Fruit fly (Drosophila melanogaster) whole organism, pupa: Measurements from ENCODE around the gene Rdh.

Experiments used
- CG17806 ChIP-seq: fragments of 200-800 bp; sonication (Bioruptor generic); optimal IDR thresholded peaks from 2 replicates; lab custom pipeline; 2018; ENCODE audit warnings: missing biosample characterization, mild to moderate bottlenecking, missing genetic modification characterization, moderate library complexity
- CG32121 ChIP-seq: fragments of 200-800 bp; sonication (Bioruptor generic); IDR thresholded peaks from 2 replicates; pipeline ENCODE4 v1.3.6; 2022; ENCODE audit warnings: missing biosample characterization, missing genetic modification characterization
- CG34367 ChIP-seq: fragments of 200-800 bp; sonication (Bioruptor generic); optimal IDR thresholded peaks from 2 replicates; lab custom pipeline; 2018; ENCODE audit warnings: missing biosample characterization, mild to moderate bottlenecking, missing genetic modification characterization
- CG8301 ChIP-seq: fragments of 200-800 bp; sonication (Bioruptor generic); optimal IDR thresholded peaks from 2 replicates; lab custom pipeline; 2018; ENCODE audit warnings: missing biosample characterization, mild to moderate bottlenecking, missing genetic modification characterization
- EcR ChIP-seq: fragments of 200-800 bp; sonication (Bioruptor generic); optimal IDR thresholded peaks from 3 replicates; lab custom pipeline; 2019; ENCODE audit warnings: missing biosample characterization, missing genetic modification characterization, mild to moderate bottlenecking, moderate library complexity, missing genetic modification reagents
- Pif1A ChIP-seq: fragments of 200-800 bp; sonication (Bioruptor generic); optimal IDR thresholded peaks from 3 replicates; lab custom pipeline; 2016; ENCODE audit warnings: missing biosample characterization, missing genetic modification characterization

- no peak for TF ChIP-seq Pif1A (GFP tag; lab: Kevin White, UChicago)
- TF ChIP-seq CG32121 (GFP tag; lab: Robert Waterston, UW): no peak
- no peak for TF ChIP-seq EcR (GFP tag; lab: Kevin White, UChicago)
- no peak for TF ChIP-seq CG34367 (tag; lab: Kevin White, UChicago)
- TF ChIP-seq CG8301 (tag; lab: Kevin White, UChicago): no peak
- no peak for TF ChIP-seq CG17806
These were observed 36.3 kb upstream of the Rdh start for dm6 chr3L:3788790-3789421.
